Worm (Caenorhabditis elegans): ENCODE measurements around the gene F36H9.4.
"Not testable (repeated sequence)": the region's sequence is repeated elsewhere in the genome, so short reads cannot be mapped to it uniquely, and the experiment has no call there.

F36H9.4 gene

ce11 chrV:1821287-1821686 is 42.3 kb upstream of the F36H9.4 start, which contains the start of the genes gly-7 and mrpl-39 (continued):
- TF ChIP-seq snpc-1.3 (tag; optimal IDR thresholded peaks at IDR 0.05; ENCODE audit: insufficient read depth), result no peak
- TF ChIP-seq nhr-120 (GFP tag; IDR thresholded peaks at IDR 0.05), result no peak

DNA sequence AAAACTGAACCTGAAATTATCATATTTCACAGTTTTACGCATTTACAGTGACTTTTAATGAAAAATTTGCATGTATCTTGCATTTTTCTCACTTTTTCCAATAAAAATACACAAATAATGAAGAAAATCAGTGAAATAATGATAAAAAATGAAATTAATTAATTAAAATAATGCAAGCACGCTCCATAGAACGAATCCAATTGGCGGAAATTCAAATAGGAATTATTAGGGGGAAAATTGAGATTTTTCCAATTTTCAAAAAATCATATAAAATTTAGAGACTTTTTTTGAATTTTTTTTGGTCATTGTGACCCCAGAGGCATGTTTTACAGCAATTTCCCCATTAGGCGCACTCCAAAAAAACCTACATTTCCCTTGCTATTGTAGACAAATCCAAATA is 41.7 kb upstream of the F36H9.4 start:
- peak; percentile 32 for TF ChIP-seq lin-54 (GFP tag; optimal IDR thresholded peaks at IDR 0.05)
- no peak for TF ChIP-seq lir-1 (GFP tag; conservative IDR thresholded peaks at IDR 0.05)
- TF ChIP-seq F33H1.4 (GFP tag; IDR thresholded peaks at IDR 0.05), result peak; percentile 13; the same call in 1 of the 2 replicates
- TF ChIP-seq atf-7 (tag; optimal IDR thresholded peaks at IDR 0.05), result no peak
- TF ChIP-seq let-526 (GFP tag; IDR thresholded peaks at IDR 0.05), result no peak
- TF ChIP-seq mcd-1 (GFP tag; IDR thresholded peaks at IDR 0.05), result peak; percentile 47; the same call in 1 of the 2 replicates
- TF ChIP-seq ztf-28 (GFP tag; IDR thresholded peaks at IDR 0.05), result no peak
- no peak for TF ChIP-seq hrde-1 (tag; optimal IDR thresholded peaks at IDR 0.05; ENCODE audit: borderline replicate concordance)
- TF ChIP-seq nhr-120 (GFP tag; IDR thresholded peaks at IDR 0.05), result no peak
- TF ChIP-seq him-1 (tag; optimal IDR thresholded peaks at IDR 0.05), result no peak

DNA sequence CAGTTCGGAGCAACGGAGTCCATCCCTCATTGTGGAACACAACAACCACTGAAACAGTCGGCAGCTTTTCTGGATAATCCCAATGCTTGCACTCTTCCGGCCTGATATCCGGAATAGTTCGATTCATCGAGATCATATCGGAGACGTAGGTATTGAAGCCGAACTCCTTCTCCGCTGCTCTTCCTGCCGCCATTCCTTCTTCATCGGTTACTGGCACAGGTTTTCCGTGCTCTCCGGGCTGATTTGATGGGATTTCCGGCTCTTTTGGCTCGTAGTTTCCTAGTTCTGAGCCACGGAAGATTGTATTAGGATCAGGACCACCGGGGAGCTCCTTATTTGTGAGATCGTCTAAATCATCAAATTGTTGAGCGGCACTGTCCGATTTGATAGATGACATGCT is 41.0 kb upstream of the F36H9.4 start:
- TF ChIP-seq tbx-9 (tag; optimal IDR thresholded peaks at IDR 0.05; ENCODE audit: borderline replicate concordance) (no peak), zfh-2 (GFP tag; conservative IDR thresholded peaks at IDR 0.05) (peak; percentile 56)

- not testable (repeated sequence) for TF ChIP-seq madf-8 (GFP tag; conservative IDR thresholded peaks at IDR 0.05); die-1 (tag; optimal IDR thresholded peaks at IDR 0.05); him-1 (tag; optimal IDR thresholded peaks at IDR 0.05)
These were observed 35.7 kb upstream of the F36H9.4 start, which contains the start of gene Y46H3A.5 for ce11 chrV:1814784-1815183. Gene Y46H3A.5 (minus strand): TSS chrV:1814884.

DNA sequence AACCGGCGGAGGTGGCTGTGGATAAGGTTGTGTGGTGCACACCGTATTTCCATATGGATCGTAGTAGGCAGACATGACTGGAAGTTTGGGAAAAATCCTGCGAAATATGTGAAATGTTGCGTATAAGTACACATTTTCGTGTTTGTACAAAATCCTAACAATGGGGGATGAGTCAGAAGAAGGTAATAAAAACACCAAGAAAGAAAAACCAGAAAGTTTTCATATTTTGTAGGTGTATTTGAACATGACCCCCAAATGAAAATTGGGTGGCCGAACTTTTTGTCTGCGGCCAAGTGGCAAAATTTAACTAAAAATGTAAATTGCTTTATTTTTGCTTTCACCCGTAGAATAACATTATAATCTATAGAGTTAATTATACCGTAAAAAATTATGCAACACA is 32.0 kb upstream of the F36H9.4 start, which contains the start of gene Y46H3A.4:
Y46H3A.4 (minus strand) TSS at position 101 of the 400 bp plus-strand sequence.
- TF ChIP-seq aptf-3 (GFP tag; IDR thresholded peaks at IDR 0.05) (no peak), bed-1 (GFP tag; IDR thresholded peaks at IDR 0.05) (no peak), ceh-40 (GFP tag; IDR thresholded peaks at IDR 0.05) (no peak)

DNA sequence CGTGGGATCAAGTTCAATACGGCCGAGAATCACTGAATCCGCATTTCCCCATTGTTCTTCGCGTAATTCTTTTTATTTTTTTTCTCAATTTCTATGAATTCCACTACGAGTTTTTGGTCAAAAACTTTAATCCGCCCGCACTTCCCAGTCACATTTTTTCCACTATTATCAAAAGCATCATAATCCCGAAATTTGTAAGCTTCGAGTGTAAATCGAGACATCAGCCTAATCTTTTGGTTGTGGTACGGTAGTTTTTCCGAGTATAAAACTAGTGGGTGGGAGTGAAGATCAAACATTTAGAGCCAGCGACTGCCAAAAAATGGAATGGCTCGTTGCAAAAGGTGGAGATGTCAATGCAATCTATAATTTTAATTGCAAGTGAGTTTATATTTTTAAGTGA is 28.1 kb upstream of the F36H9.4 start, which contains the start of gene srt-42:
srt-42 (plus strand) TSS at position 301 of the 400 bp plus-strand sequence.
- TF ChIP-seq dpff-1 (tag; optimal IDR thresholded peaks at IDR 0.05), result no peak
- TF ChIP-seq madf-6 (GFP tag; IDR thresholded peaks at IDR 0.05), result no peak
- TF ChIP-seq ekl-4 (GFP tag; IDR thresholded peaks at IDR 0.05), result no peak
- TF ChIP-seq let-526 (GFP tag; IDR thresholded peaks at IDR 0.05), result no peak

ce11 chrV:1805724-1806316 is 26.8 kb upstream of the F36H9.4 start:
- TF ChIP-seq tlf-1 (GFP tag; optimal IDR thresholded peaks at IDR 0.05) (no peak), ztf-26 (tag; optimal IDR thresholded peaks at IDR 0.05) (peak; percentile 14), sptf-2 (GFP tag; optimal IDR thresholded peaks at IDR 0.05) (peak; percentile 15), ztf-25 (GFP tag; IDR thresholded peaks at IDR 0.05) (no peak), dox-1 (GFP tag; IDR thresholded peaks at IDR 0.05) (peak; percentile 32; the same call in 1 of the 2 replicates), zfh-2 (GFP tag; conservative IDR thresholded peaks at IDR 0.05) (0 out of 2 replicates have a peak, but pooled peaks have one; percentile 35), nhr-90 (tag; optimal IDR thresholded peaks at IDR 0.05) (no peak), snpc-1.3 (tag; optimal IDR thresholded peaks at IDR 0.05; ENCODE audit: insufficient read depth) (no peak), ama-1 (optimal IDR thresholded peaks at IDR 0.05) (peak; percentile 29), ama-1 (GFP tag; optimal IDR thresholded peaks at IDR 0.05) (no peak)

Data from whole organism, young adult.